Fruit fly (Drosophila melanogaster): ENCODE measurements around the gene colt.

colt gene

dm6 chr2L:2720368-2720767 lies 49.5 kb downstream of the colt start (continued):
- TF ChIP-seq CG1792 (GFP tag; optimal IDR thresholded peaks at IDR 0.05) (no peak), CG17361 (GFP tag; IDR thresholded peaks at IDR 0.05) (no peak), Eip74EF (GFP tag; optimal IDR thresholded peaks at IDR 0.05) (no peak), Side (GFP tag; optimal IDR thresholded peaks at IDR 0.05) (peak; percentile 7), CG17186 (GFP tag; optimal IDR thresholded peaks at IDR 0.05) (no peak), CG12155 (GFP tag; optimal IDR thresholded peaks at IDR 0.05) (no peak), vfl (GFP tag; optimal IDR thresholded peaks at IDR 0.05) (no peak), HLHmδ (GFP tag; optimal IDR thresholded peaks at IDR 0.05) (no peak), Xrp1 (GFP tag; IDR thresholded peaks at IDR 0.05) (no peak; the same call in 1 of the 2 replicates), Hmx (GFP tag; optimal IDR thresholded peaks at IDR 0.05) (no peak), CG7928 (GFP tag; optimal IDR thresholded peaks at IDR 0.05) (no peak), disco-r (GFP tag; optimal IDR thresholded peaks at IDR 0.05) (no peak), inv (GFP tag; IDR thresholded peaks at IDR 0.05; ENCODE audit: partially characterized antibody) (no peak), zen2 (GFP tag; IDR thresholded peaks at IDR 0.05; ENCODE audit: partially characterized antibody) (no peak), CG32772 (GFP tag; IDR thresholded peaks at IDR 0.05) (peak; percentile 5; the same call in 1 of the 2 replicates), wek (GFP tag; optimal IDR thresholded peaks at IDR 0.05) (no peak), slou (GFP tag; optimal IDR thresholded peaks at IDR 0.05) (no peak), nau (GFP tag; optimal IDR thresholded peaks at IDR 0.05) (no peak), CG11456 (GFP tag; IDR thresholded peaks at IDR 0.05) (peak; percentile 43; the same call in 1 of the 3 replicates), MESR4 (GFP tag; optimal IDR thresholded peaks at IDR 0.05) (no peak), Ets65A (GFP tag) (no peak), CG4854 (GFP tag; optimal IDR thresholded peaks at IDR 0.05) (no peak), slp2 (GFP tag; optimal IDR thresholded peaks at IDR 0.05) (no peak), CG7556 (GFP tag; optimal IDR thresholded peaks at IDR 0.05) (peak; percentile 52), CG13624 (GFP tag; optimal IDR thresholded peaks at IDR 0.05) (no peak), CG8478 (optimal IDR thresholded peaks at IDR 0.05) (no peak), h (optimal IDR thresholded peaks at IDR 0.05) (no peak), az2 (GFP tag; optimal IDR thresholded peaks at IDR 0.05) (no peak), tll (GFP tag; optimal IDR thresholded peaks at IDR 0.05) (no peak), Med (GFP tag) (peak; percentile 63), CG16863 (GFP tag; optimal IDR thresholded peaks at IDR 0.05) (no peak), bowl (GFP tag; IDR thresholded peaks at IDR 0.05) (no peak), grau (tag; optimal IDR thresholded peaks at IDR 0.05) (no peak), Drgx (GFP tag; IDR thresholded peaks at IDR 0.05) (no peak), CG15479 (GFP tag; optimal IDR thresholded peaks at IDR 0.05) (no peak), eve (GFP tag; optimal IDR thresholded peaks at IDR 0.05) (no peak), D19B (GFP tag; optimal IDR thresholded peaks at IDR 0.05) (no peak), mld (GFP tag; IDR thresholded peaks at IDR 0.05; ENCODE audit: partially characterized antibody) (no peak), Kr (GFP tag; optimal IDR thresholded peaks at IDR 0.05) (no peak), ci (GFP tag; IDR thresholded peaks at IDR 0.05) (peak; percentile 39; the same call in 1 of the 3 replicates), CG30431 (GFP tag; optimal IDR thresholded peaks at IDR 0.05) (no peak), Bgb (GFP tag; IDR thresholded peaks at IDR 0.05; ENCODE audit: partially characterized antibody) (no peak), jigr1 (GFP tag; IDR thresholded peaks at IDR 0.05) (no peak), btn (GFP tag; optimal IDR thresholded peaks at IDR 0.05) (no peak), bigmax (GFP tag; optimal IDR thresholded peaks at IDR 0.05) (no peak), CG7357 (GFP tag; IDR thresholded peaks at IDR 0.05) (no peak), NfI (GFP tag; optimal IDR thresholded peaks at IDR 0.05) (peak; percentile 5), pan (optimal IDR thresholded peaks at IDR 0.05) (no peak), pan (GFP tag; optimal IDR thresholded peaks at IDR 0.05 in 1 of 2, IDR thresholded peaks at IDR 0.05 in 1 of 2) (no peak), CG10654 (GFP tag; optimal IDR thresholded peaks at IDR 0.05) (no peak), CG9727 (GFP tag; optimal IDR thresholded peaks at IDR 0.05) (peak; percentile 11), Trl (optimal IDR thresholded peaks at IDR 0.05) (no peak), Trl (GFP tag; optimal IDR thresholded peaks at IDR 0.05) (no peak)
